Worm (Caenorhabditis elegans) whole organism, late embryonic: ENCODE data around the gene col-105.
"Not testable (repeated sequence)": the region's sequence is repeated elsewhere in the genome, so short reads cannot be mapped to it uniquely, and the experiment has no call there.

Source experiments
- C38D4.7 ChIP-seq: fragments of 200-800 bp; sonication (Bioruptor generic); optimal IDR thresholded peaks from 2 replicates; lab custom pipeline; 2018; ENCODE audit warnings: mild to moderate bottlenecking, missing genetic modification characterization, moderate library complexity, missing compliant biosample characterization
- K02D7.2 ChIP-seq: sonication (generic microtip); optimal IDR thresholded peaks from 2 replicates; lab custom pipeline; 2017; ENCODE audit warnings: mild to moderate bottlenecking, missing genetic modification characterization, missing compliant biosample characterization
- K09A11.1 ChIP-seq: sonication (generic microtip); optimal IDR thresholded peaks from 2 replicates; lab custom pipeline; 2017; ENCODE audit warnings: antibody characterized with exemption, mild to moderate bottlenecking, missing genetic modification characterization, missing compliant biosample characterization; ENCODE audit not compliant: insufficient read depth
- Y22D7AL.16 ChIP-seq: sonication (generic microtip); optimal IDR thresholded peaks from 2 replicates; lab custom pipeline; 2016; ENCODE audit warnings: missing genetic modification characterization, missing compliant biosample characterization
- ceh-14 ChIP-seq: sonication (generic microtip); optimal IDR thresholded peaks from 2 replicates; lab custom pipeline; 2016; ENCODE audit warnings: missing genotype, missing genetic modification characterization, missing compliant biosample characterization
- ceh-2 ChIP-seq: sonication (generic microtip); optimal IDR thresholded peaks from 2 replicates; lab custom pipeline; 2016; ENCODE audit warnings: missing genotype, missing genetic modification characterization, missing compliant biosample characterization
- ceh-31 ChIP-seq: sonication (generic microtip); optimal IDR thresholded peaks from 2 replicates; lab custom pipeline; 2016; ENCODE audit warnings: missing genetic modification characterization, missing compliant biosample characterization
- ceh-48 ChIP-seq: sonication (generic microtip); optimal IDR thresholded peaks from 2 replicates; lab custom pipeline; 2016; ENCODE audit warnings: missing genetic modification characterization, inconsistent platforms, missing compliant biosample characterization
- che-1 ChIP-seq: sonication (generic microtip); optimal IDR thresholded peaks from 2 replicates; lab custom pipeline; 2016; ENCODE audit warnings: mild to moderate bottlenecking, missing genetic modification characterization, missing compliant biosample characterization
- dmd-4 ChIP-seq: sonication (generic microtip); optimal IDR thresholded peaks from 2 replicates; lab custom pipeline; 2016; ENCODE audit warnings: borderline replicate concordance, missing genetic modification characterization, missing compliant biosample characterization
- dve-1 ChIP-seq: sonication (generic microtip); optimal IDR thresholded peaks from 2 replicates; lab custom pipeline; 2017; ENCODE audit warnings: antibody characterized with exemption, mild to moderate bottlenecking, missing genetic modification characterization, missing compliant biosample characterization
- elt-2 ChIP-seq: sonication (generic microtip); optimal IDR thresholded peaks from 2 replicates; lab custom pipeline; 2016; ENCODE audit warnings: missing genetic modification reagents, missing genetic modification characterization, missing compliant biosample characterization
- fkh-10 ChIP-seq: fragments of 150-350 bp; optimal IDR thresholded peaks from 2 replicates; lab custom pipeline; 2014; ENCODE audit warnings: missing biosample characterization, missing genetic modification reagents, missing genetic modification characterization
- fkh-6 ChIP-seq: sonication (generic microtip); optimal IDR thresholded peaks from 2 replicates; lab custom pipeline; 2016; ENCODE audit warnings: missing genetic modification characterization, missing compliant biosample characterization
- hlh-15 ChIP-seq: sonication (generic microtip); optimal IDR thresholded peaks from 2 replicates; lab custom pipeline; 2016; ENCODE audit warnings: missing genetic modification characterization, missing compliant biosample characterization
- hlh-30 ChIP-seq: sonication (generic microtip); optimal IDR thresholded peaks from 2 replicates; lab custom pipeline; 2017; ENCODE audit warnings: antibody characterized with exemption, missing genetic modification characterization, missing compliant biosample characterization; ENCODE audit not compliant: insufficient read depth
- hlh-8 ChIP-seq: sonication (generic microtip); optimal IDR thresholded peaks from 2 replicates; lab custom pipeline; 2016; ENCODE audit warnings: missing genotype, missing genetic modification characterization, missing compliant biosample characterization
- lim-6 ChIP-seq: sonication (generic microtip); optimal IDR thresholded peaks from 2 replicates; lab custom pipeline; 2016; ENCODE audit warnings: missing genetic modification characterization, missing compliant biosample characterization
- madf-2 ChIP-seq: sonication (generic microtip); optimal IDR thresholded peaks from 2 replicates; lab custom pipeline; 2017; ENCODE audit warnings: missing genetic modification characterization, missing compliant biosample characterization
- nfya-1 ChIP-seq: sonication (generic microtip); optimal IDR thresholded peaks from 2 replicates; lab custom pipeline; 2017; ENCODE audit warnings: missing genetic modification characterization, mild to moderate bottlenecking, missing compliant biosample characterization, antibody characterized with exemption, moderate library complexity
- npax-4 ChIP-seq: sonication (generic microtip); optimal IDR thresholded peaks from 2 replicates; lab custom pipeline; 2016; ENCODE audit warnings: missing genetic modification characterization, missing compliant biosample characterization
- pax-1 ChIP-seq: fragments of 150-350 bp; optimal IDR thresholded peaks from 2 replicates; lab custom pipeline; 2014; ENCODE audit warnings: missing biosample characterization, missing genetic modification characterization
- pha-2 ChIP-seq: sonication (generic microtip); optimal IDR thresholded peaks from 2 replicates; lab custom pipeline; 2017; ENCODE audit warnings: mild to moderate bottlenecking, missing genetic modification characterization, missing compliant biosample characterization
- pros-1 ChIP-seq: fragments of 150-350 bp; optimal IDR thresholded peaks from 2 replicates; lab custom pipeline; 2014; ENCODE audit warnings: missing biosample characterization, missing genetic modification reagents, missing genetic modification characterization
- ref-2 ChIP-seq: sonication (generic microtip); optimal IDR thresholded peaks from 2 replicates; lab custom pipeline; 2016; ENCODE audit warnings: missing genetic modification characterization, missing compliant biosample characterization
- sox-2 ChIP-seq: fragments of 200-800 bp; sonication (Bioruptor generic); IDR thresholded peaks from 2 replicates; pipeline ENCODE4 v1.3.6; 2022; ENCODE audit warnings: missing genetic modification reagents, missing genetic modification characterization, missing compliant biosample characterization
- sox-4 ChIP-seq: sonication (generic microtip); optimal IDR thresholded peaks from 2 replicates; lab custom pipeline; 2017; ENCODE audit warnings: mild to moderate bottlenecking, missing genetic modification characterization, inconsistent platforms, missing compliant biosample characterization
- syd-9 ChIP-seq: sonication (generic microtip); optimal IDR thresholded peaks from 2 replicates; lab custom pipeline; 2016; ENCODE audit warnings: mild to moderate bottlenecking, missing genetic modification characterization, moderate library complexity, missing compliant biosample characterization
- tbx-2 ChIP-seq: sonication (generic microtip); optimal IDR thresholded peaks from 2 replicates; lab custom pipeline; 2016; ENCODE audit warnings: missing genetic modification characterization, missing compliant biosample characterization
- ttx-3 ChIP-seq: sonication (generic microtip); optimal IDR thresholded peaks from 2 replicates; lab custom pipeline; 2016; ENCODE audit warnings: missing genetic modification reagents, missing genetic modification characterization, missing compliant biosample characterization
- unc-3 ChIP-seq, 2 experiments: fragments of 200-800 bp in 1 of 2; sonication (Bioruptor generic) in 1 of 2; sonication (generic microtip) in 1 of 2; conservative IDR thresholded peaks in 1 of 2; optimal IDR thresholded peaks in 1 of 2; 2 replicates each; pipeline versions ENCODE4 v1.3.6 to Lab custom; 2016 to 2022; ENCODE audit warnings: missing compliant biosample characterization in 2 of 2, missing genetic modification characterization in 2 of 2, missing genetic modification reagents in 1 of 2
- unc-42 ChIP-seq: sonication (generic microtip); optimal IDR thresholded peaks from 2 replicates; lab custom pipeline; 2016; ENCODE audit warnings: missing genotype, missing genetic modification characterization, missing compliant biosample characterization
- zip-5 ChIP-seq: sonication (generic microtip); optimal IDR thresholded peaks from 2 replicates; lab custom pipeline; 2016; ENCODE audit warnings: missing genetic modification characterization, missing compliant biosample characterization
- ztf-16 ChIP-seq: sonication (generic microtip); optimal IDR thresholded peaks from 2 replicates; lab custom pipeline; 2017; ENCODE audit warnings: missing genetic modification characterization, missing compliant biosample characterization

Gene col-105

ce11 chrIV:1346981-1347380 is 12.0 kb downstream of the col-105 start, which contains the start of gene rfc-2 (continued):
- TF ChIP-seq hlh-8 (tag; lab: Kevin White, UChicago), result no peak
- no peak for TF ChIP-seq ceh-48 (tag; lab: Kevin White, UChicago)
- no peak for TF ChIP-seq dve-1
- no peak for TF ChIP-seq unc-42 (tag; lab: Kevin White, UChicago)
- TF ChIP-seq fkh-10 (GFP tag; lab: Kevin White, UChicago), result no peak
- no peak for TF ChIP-seq fkh-6 (tag; lab: Kevin White, UChicago)
- no peak for TF ChIP-seq pax-1 (tag; lab: Kevin White, UChicago)
- TF ChIP-seq ttx-3 (tag; lab: Kevin White, UChicago), result no peak
- TF ChIP-seq zip-5 (tag; lab: Kevin White, UChicago), result peak; percentile 15
- TF ChIP-seq hlh-30 (tag; lab: Kevin White, UChicago), result no peak
- no peak for TF ChIP-seq npax-4
- no peak for TF ChIP-seq sox-4
- no peak for TF ChIP-seq che-1
- no peak for TF ChIP-seq hlh-15
- no peak for TF ChIP-seq ztf-16 (tag; lab: Kevin White, UChicago)
- TF ChIP-seq elt-2 (tag; lab: Kevin White, UChicago), result no peak

- not testable (repeated sequence) for TF ChIP-seq pax-1, Y22D7AL.16, ttx-3 (tag; lab: Kevin White, UChicago)
Observed at ce11 chrIV:1343379-1343778, 15.6 kb downstream of the col-105 start, which contains the start of gene F58F6.5. Gene F58F6.5, plus strand, starts transcription at chrIV:1343679.

- TF ChIP-seq tbx-2 (tag; lab: Kevin White, UChicago); ztf-16 (tag; lab: Kevin White, UChicago); C38D4.7: not testable (repeated sequence)
Observed at ce11 chrIV:1340788-1341187, 18.2 kb downstream of the col-105 start, which contains the start of gene F58F6.6. Gene F58F6.6, plus strand, starts transcription at chrIV:1341088.

ce11 chrIV:1328682-1329212 is 30.3 kb downstream of the col-105 start, which contains the start of gene F53H1.3:
Gene F53H1.3, plus strand, starts transcription at chrIV:1329162.
- TF ChIP-seq hlh-30 (tag; lab: Kevin White, UChicago), result no peak
- TF ChIP-seq elt-2 (tag; lab: Kevin White, UChicago), result no peak
- no peak for TF ChIP-seq sox-4
- no peak for TF ChIP-seq ceh-2 (tag; lab: Kevin White, UChicago)
- no peak for TF ChIP-seq madf-2 (tag; lab: Kevin White, UChicago)
- TF ChIP-seq nfya-1, result no peak
- TF ChIP-seq ceh-31 (tag; lab: Kevin White, UChicago), result no peak
- TF ChIP-seq dmd-4 (tag; lab: Kevin White, UChicago), result no peak
- TF ChIP-seq lim-6 (tag; lab: Kevin White, UChicago), result no peak
- TF ChIP-seq K09A11.1, result no peak
- TF ChIP-seq syd-9, result no peak
- no peak for TF ChIP-seq unc-3 (GFP tag; conservative IDR thresholded peaks at IDR 0.05; lab: Robert Waterston, UW)
- no peak for TF ChIP-seq unc-3 (tag; optimal IDR thresholded peaks at IDR 0.05; lab: Kevin White, UChicago)
- TF ChIP-seq unc-42 (tag; lab: Kevin White, UChicago), result no peak
- TF ChIP-seq pha-2 (tag; lab: Kevin White, UChicago), result no peak
- no peak for TF ChIP-seq K02D7.2 (tag; lab: Kevin White, UChicago)
- no peak for TF ChIP-seq ref-2 (tag; lab: Kevin White, UChicago)
- no peak for TF ChIP-seq pros-1 (tag; lab: Kevin White, UChicago)
- no peak for TF ChIP-seq ceh-14 (tag; lab: Kevin White, UChicago)
- TF ChIP-seq sox-2 (GFP tag; lab: Robert Waterston, UW), result no peak
- TF ChIP-seq, all 69 proteins: peak for 0
